Worm (Caenorhabditis elegans) whole organism, L2 larva: ENCODE results near the gene F21G4.5.

ENCODE experiments used
- F13H6.1 ChIP-seq: sonication (generic microtip); optimal IDR thresholded peaks from 2 replicates; lab custom pipeline; 2016; ENCODE audit warnings: missing genetic modification characterization, missing compliant biosample characterization
- egl-27 ChIP-seq: sonication (generic microtip); optimal IDR thresholded peaks from 3 replicates; lab custom pipeline; 2017; ENCODE audit warnings: missing biosample characterization, missing genetic modification reagents, missing genetic modification characterization
- elt-1 ChIP-seq: fragments of 150-350 bp; optimal IDR thresholded peaks from 2 replicates; lab custom pipeline; 2014; ENCODE audit warnings: missing biosample characterization, missing genetic modification characterization
- lin-13 ChIP-seq: fragments of 150-350 bp; optimal IDR thresholded peaks from 2 replicates; lab custom pipeline; 2014; ENCODE audit warnings: missing biosample characterization, missing genetic modification reagents, missing genetic modification characterization
- mab-5 ChIP-seq: fragments of 150-350 bp; optimal IDR thresholded peaks from 2 replicates; lab custom pipeline; 2014; ENCODE audit warnings: missing biosample characterization, missing genetic modification characterization
- nhr-12 ChIP-seq: fragments of 150-350 bp; optimal IDR thresholded peaks from 2 replicates; lab custom pipeline; 2014; ENCODE audit warnings: missing biosample characterization, missing genetic modification characterization
- nhr-77 ChIP-seq: fragments of 150-350 bp; optimal IDR thresholded peaks from 2 replicates; lab custom pipeline; 2014; ENCODE audit warnings: missing biosample characterization, missing genetic modification characterization
- skn-1 ChIP-seq: sonication (generic microtip); optimal IDR thresholded peaks from 2 replicates; lab custom pipeline; 2017; ENCODE audit warnings: missing biosample characterization, missing genetic modification characterization
- ztf-11 ChIP-seq: sonication (generic microtip); optimal IDR thresholded peaks from 2 replicates; lab custom pipeline; 2017; ENCODE audit warnings: missing biosample characterization, missing genetic modification characterization

DNA sequence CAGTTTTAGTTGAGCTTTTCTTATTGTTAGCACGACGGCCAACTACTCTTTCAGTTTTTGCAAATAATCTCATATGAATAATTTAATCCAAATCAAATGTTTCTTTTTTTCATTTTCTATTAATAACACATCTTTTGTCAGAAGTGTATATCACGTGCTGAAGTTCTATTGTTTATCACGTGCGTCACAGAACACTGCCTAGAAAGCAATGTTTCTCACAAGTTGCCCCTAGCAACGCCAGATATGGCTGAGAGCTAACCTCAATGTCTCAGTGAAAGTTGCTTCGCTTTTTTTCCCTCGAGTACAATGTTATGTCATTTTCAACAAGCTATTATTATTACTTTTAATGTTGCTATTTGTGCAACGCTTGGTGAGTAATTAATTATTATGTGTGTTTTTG lies 22.1 kb downstream of the F21G4.5 start:
- TF ChIP-seq lin-13 (GFP tag; lab: Kevin White, UChicago) (no peak), nhr-77 (no peak), F13H6.1 (tag; lab: Kevin White, UChicago) (no peak), nhr-12 (tag; lab: Kevin White, UChicago) (no peak), egl-27 (tag; lab: Kevin White, UChicago) (no peak), mab-5 (tag; lab: Kevin White, UChicago) (no peak), ztf-11 (tag; lab: Kevin White, UChicago) (no peak), skn-1 (no peak), elt-1 (no peak)
